Fruit fly (Drosophila melanogaster): Measurements from ENCODE around the gene Oat.
A peak's percentile ranks its signal among the peaks of the same experiment; 100 is the strongest.

The Oat gene

dm6 chr3L:19650121-19650520, 470 bp upstream of the Oat start:
- TF ChIP-seq psq (GFP tag; optimal IDR thresholded peaks at IDR 0.05) (no peak), br (GFP tag; optimal IDR thresholded peaks at IDR 0.05) (no peak), HLH106 (tag; optimal IDR thresholded peaks at IDR 0.05) (no peak), Mio (GFP tag; optimal IDR thresholded peaks at IDR 0.05) (no peak), foxo (GFP tag; optimal IDR thresholded peaks at IDR 0.05) (no peak), Jra (GFP tag; optimal IDR thresholded peaks at IDR 0.05) (no peak), Rel (GFP tag; optimal IDR thresholded peaks at IDR 0.05) (no peak), Rel (tag; optimal IDR thresholded peaks at IDR 0.05) (no peak), fru (GFP tag; optimal IDR thresholded peaks at IDR 0.05) (no peak), pan (optimal IDR thresholded peaks at IDR 0.05) (no peak)

dm6 chr3L:19648648-19649047, 1.0 kb downstream of the Oat start:
- no peak for TF ChIP-seq Abd-B (GFP tag; optimal IDR thresholded peaks at IDR 0.05)
- TF ChIP-seq Dfd (GFP tag; optimal IDR thresholded peaks at IDR 0.05): no peak
- no peak for TF ChIP-seq usp (GFP tag; optimal IDR thresholded peaks at IDR 0.05)
- no peak for TF ChIP-seq CrebA (GFP tag; optimal IDR thresholded peaks at IDR 0.05; ENCODE audit: borderline replicate concordance)
- TF ChIP-seq pan (optimal IDR thresholded peaks at IDR 0.05): no peak
- TF ChIP-seq rgr (GFP tag; optimal IDR thresholded peaks at IDR 0.05): peak; percentile 45
- no peak for TF ChIP-seq tai (GFP tag; optimal IDR thresholded peaks at IDR 0.05)
- TF ChIP-seq CG9705 (GFP tag; optimal IDR thresholded peaks at IDR 0.05): no peak
- no peak for TF ChIP-seq N (GFP tag; optimal IDR thresholded peaks at IDR 0.05)
- TF ChIP-seq OdsH (GFP tag; optimal IDR thresholded peaks at IDR 0.05): no peak
- no peak for TF ChIP-seq sv (GFP tag; optimal IDR thresholded peaks at IDR 0.05)
- no peak for TF ChIP-seq Rel (GFP tag; optimal IDR thresholded peaks at IDR 0.05)
- TF ChIP-seq Rel (tag; optimal IDR thresholded peaks at IDR 0.05): peak; percentile 95
- no peak for TF ChIP-seq sage (GFP tag; optimal IDR thresholded peaks at IDR 0.05)
- no peak for TF ChIP-seq Hr83 (GFP tag; optimal IDR thresholded peaks at IDR 0.05; ENCODE audit: poor library complexity, severe bottlenecking)
- no peak for TF ChIP-seq Hr78 (GFP tag; optimal IDR thresholded peaks at IDR 0.05)
- TF ChIP-seq dsf (GFP tag; optimal IDR thresholded peaks at IDR 0.05; ENCODE audit: borderline replicate concordance): no peak
- no peak for TF ChIP-seq GATAd (GFP tag; optimal IDR thresholded peaks at IDR 0.05)

dm6 chr3L:19646292-19646691, 3.4 kb downstream of the Oat start:
- TF ChIP-seq h (GFP tag; optimal IDR thresholded peaks at IDR 0.05) (peak; percentile 34), Hr78 (GFP tag; optimal IDR thresholded peaks at IDR 0.05) (no peak)

dm6 chr3L:19642448-19643020, 7.1 kb downstream of the Oat start, which contains the start of gene Rnf146:
Gene Rnf146 (minus strand): TSS chr3L:19642816.
- TF ChIP-seq Jra (GFP tag; optimal IDR thresholded peaks at IDR 0.05): no peak
- TF ChIP-seq Hnf4 (GFP tag; optimal IDR thresholded peaks at IDR 0.05): peak; percentile 34
- TF ChIP-seq Hr78 (GFP tag; optimal IDR thresholded peaks at IDR 0.05): no peak
- no peak for TF ChIP-seq sv (GFP tag; optimal IDR thresholded peaks at IDR 0.05)
- TF ChIP-seq Rel (GFP tag; optimal IDR thresholded peaks at IDR 0.05): no peak
- TF ChIP-seq Rel (tag; optimal IDR thresholded peaks at IDR 0.05): peak; percentile 22
- TF ChIP-seq foxo (GFP tag; optimal IDR thresholded peaks at IDR 0.05): no peak
- peak; percentile 2 for TF ChIP-seq HLH106 (tag; optimal IDR thresholded peaks at IDR 0.05)
- peak; percentile 3 for TF ChIP-seq h (GFP tag; optimal IDR thresholded peaks at IDR 0.05)
- TF ChIP-seq dmrt93B (GFP tag; optimal IDR thresholded peaks at IDR 0.05): no peak
- TF ChIP-seq usp (GFP tag; optimal IDR thresholded peaks at IDR 0.05): no peak
- peak; percentile 25 for TF ChIP-seq brk (GFP tag; optimal IDR thresholded peaks at IDR 0.05)
- TF ChIP-seq Mio (GFP tag; optimal IDR thresholded peaks at IDR 0.05): no peak
- no peak for TF ChIP-seq OdsH (GFP tag; optimal IDR thresholded peaks at IDR 0.05)
- no peak for TF ChIP-seq CG32264 (GFP tag; optimal IDR thresholded peaks at IDR 0.05)

dm6 chr3L:19636821-19637460, 12.7 kb downstream of the Oat start:
- TF ChIP-seq N (GFP tag; optimal IDR thresholded peaks at IDR 0.05) (no peak), jim (GFP tag; optimal IDR thresholded peaks at IDR 0.05) (no peak), psq (GFP tag; optimal IDR thresholded peaks at IDR 0.05) (peak; percentile 53), Dif (GFP tag; optimal IDR thresholded peaks at IDR 0.05; ENCODE audit: partially characterized antibody) (no peak), foxo (GFP tag; optimal IDR thresholded peaks at IDR 0.05) (peak in 1 of 2 experiments; percentile 43), sv (GFP tag; optimal IDR thresholded peaks at IDR 0.05) (peak; percentile 45), ey (GFP tag; optimal IDR thresholded peaks at IDR 0.05) (peak; percentile 25), OdsH (GFP tag; optimal IDR thresholded peaks at IDR 0.05) (peak; percentile 39), Vsx2 (GFP tag; optimal IDR thresholded peaks at IDR 0.05; ENCODE audit: partially characterized antibody) (no peak), HLH106 (tag; optimal IDR thresholded peaks at IDR 0.05) (peak; percentile 31), Sp1 (GFP tag; optimal IDR thresholded peaks at IDR 0.05) (peak; percentile 41), Jra (GFP tag; optimal IDR thresholded peaks at IDR 0.05) (peak; percentile 19), h (GFP tag; optimal IDR thresholded peaks at IDR 0.05) (peak; percentile 36)
